Worm (Caenorhabditis elegans) whole organism, late embryonic: Measurements from ENCODE around the gene rpl-22.

Experiments used
- ceh-22 ChIP-seq: sonication (generic microtip); optimal IDR thresholded peaks from 2 replicates; lab custom pipeline; 2017; ENCODE audit warnings: missing biosample characterization, missing genetic modification characterization
- ceh-6 ChIP-seq: fragments of 200-800 bp; sonication (Bioruptor generic); optimal IDR thresholded peaks from 2 replicates; lab custom pipeline; 2018; ENCODE audit warnings: mild to moderate bottlenecking, missing genetic modification characterization, missing compliant biosample characterization
- che-1 ChIP-seq: sonication (generic microtip); optimal IDR thresholded peaks from 2 replicates; lab custom pipeline; 2016; ENCODE audit warnings: mild to moderate bottlenecking, missing genetic modification characterization, missing compliant biosample characterization
- elt-2 ChIP-seq: sonication (generic microtip); optimal IDR thresholded peaks from 2 replicates; lab custom pipeline; 2016; ENCODE audit warnings: missing genetic modification reagents, missing genetic modification characterization, missing compliant biosample characterization
- fkh-10 ChIP-seq: fragments of 150-350 bp; optimal IDR thresholded peaks from 2 replicates; lab custom pipeline; 2014; ENCODE audit warnings: missing biosample characterization, missing genetic modification reagents, missing genetic modification characterization
- gmeb-2 ChIP-seq: sonication (generic microtip); optimal IDR thresholded peaks from 2 replicates; lab custom pipeline; 2016; ENCODE audit warnings: missing genetic modification characterization, inconsistent platforms, missing compliant biosample characterization
- pax-1 ChIP-seq: fragments of 150-350 bp; optimal IDR thresholded peaks from 2 replicates; lab custom pipeline; 2014; ENCODE audit warnings: missing biosample characterization, missing genetic modification characterization
- sox-4 ChIP-seq: sonication (generic microtip); optimal IDR thresholded peaks from 2 replicates; lab custom pipeline; 2017; ENCODE audit warnings: mild to moderate bottlenecking, missing genetic modification characterization, inconsistent platforms, missing compliant biosample characterization
- tbx-2 ChIP-seq: sonication (generic microtip); optimal IDR thresholded peaks from 2 replicates; lab custom pipeline; 2016; ENCODE audit warnings: missing genetic modification characterization, missing compliant biosample characterization
- unc-3 ChIP-seq, 2 experiments: fragments of 200-800 bp in 1 of 2; sonication (Bioruptor generic) in 1 of 2; sonication (generic microtip) in 1 of 2; conservative IDR thresholded peaks in 1 of 2; optimal IDR thresholded peaks in 1 of 2; 2 replicates each; pipeline versions ENCODE4 v1.3.6 to Lab custom; 2016 to 2022; ENCODE audit warnings: missing compliant biosample characterization in 2 of 2, missing genetic modification characterization in 2 of 2, missing genetic modification reagents in 1 of 2
- ztf-16 ChIP-seq: sonication (generic microtip); optimal IDR thresholded peaks from 2 replicates; lab custom pipeline; 2017; ENCODE audit warnings: missing genetic modification characterization, missing compliant biosample characterization

ce11 chrII:5020513-5021081 is 34.8 kb upstream of the rpl-22 start:
- TF ChIP-seq che-1 (tag; lab: Kevin White, UChicago) (no peak), elt-2 (tag; lab: Kevin White, UChicago) (peak; percentile 74), pax-1 (no peak), fkh-10 (GFP tag; lab: Kevin White, UChicago) (no peak), ztf-16 (tag; lab: Kevin White, UChicago) (no peak), ceh-22 (tag; lab: Kevin White, UChicago) (no peak), unc-3 (GFP tag; conservative IDR thresholded peaks at IDR 0.05; lab: Robert Waterston, UW) (no peak), unc-3 (tag; optimal IDR thresholded peaks at IDR 0.05; lab: Kevin White, UChicago) (no peak), gmeb-2 (tag; lab: Kevin White, UChicago) (no peak), tbx-2 (tag; lab: Kevin White, UChicago) (no peak), ceh-6 (GFP tag; lab: Kevin White, UChicago) (no peak), sox-4 (tag; lab: Kevin White, UChicago) (no peak)
